Fruit fly (Drosophila melanogaster) whole organism, embryonic: ENCODE data around the gene CG10435.

Source experiments
- Asciz ChIP-seq: fragments of 200-800 bp; sonication (Bioruptor generic); optimal IDR thresholded peaks from 2 replicates; lab custom pipeline; 2017; ENCODE audit warnings: missing biosample characterization, mild to moderate bottlenecking, missing genetic modification characterization, missing genetic modification reagents
- CG10274 ChIP-seq: fragments of 200-800 bp; sonication (Bioruptor generic); optimal IDR thresholded peaks from 3 replicates; lab custom pipeline; 2017; ENCODE audit warnings: missing biosample characterization, mild to moderate bottlenecking, missing genetic modification characterization
- CG10321 ChIP-seq: fragments of 200-800 bp; sonication (Bioruptor generic); IDR thresholded peaks from 2 replicates; pipeline ENCODE4 v1.3.6; 2022; ENCODE audit warnings: missing biosample characterization, missing genetic modification characterization
- CG11085 ChIP-seq: fragments of 200-800 bp; sonication (Bioruptor generic); IDR thresholded peaks from 2 replicates; pipeline ENCODE4 v1.3.6; 2022; ENCODE audit warnings: missing biosample characterization, missing genetic modification characterization
- CG11504 ChIP-seq: fragments of 200-800 bp; sonication (Bioruptor generic); optimal IDR thresholded peaks from 3 replicates; lab custom pipeline; 2019; ENCODE audit warnings: missing biosample characterization, mild to moderate bottlenecking, missing genetic modification characterization, moderate library complexity
- CG12219 ChIP-seq: fragments of 200-800 bp; sonication (Bioruptor generic); optimal IDR thresholded peaks from 3 replicates; lab custom pipeline; 2018; ENCODE audit warnings: missing biosample characterization, mild to moderate bottlenecking, missing genetic modification characterization
- CG1233 ChIP-seq: fragments of 200-800 bp; sonication (Bioruptor generic); optimal IDR thresholded peaks from 4 replicates; lab custom pipeline; 2018; ENCODE audit warnings: missing biosample characterization, mild to moderate bottlenecking, missing genetic modification characterization
- CG12942 ChIP-seq: fragments of 200-800 bp; sonication (Bioruptor generic); optimal IDR thresholded peaks from 3 replicates; lab custom pipeline; 2016; ENCODE audit warnings: missing biosample characterization, missing genetic modification characterization
- CG15696 ChIP-seq: fragments of 200-800 bp; sonication (Bioruptor generic); optimal IDR thresholded peaks from 2 replicates; lab custom pipeline; 2019; ENCODE audit warnings: missing biosample characterization, mild to moderate bottlenecking, missing genetic modification characterization, moderate library complexity
- CG16813 ChIP-seq: fragments of 200-800 bp; sonication (Bioruptor generic); IDR thresholded peaks from 3 replicates; pipeline ENCODE4 v1.3.6; 2022; ENCODE audit warnings: missing biosample characterization, missing genetic modification characterization; ENCODE audit not compliant: partially characterized antibody
- CG16815 ChIP-seq: fragments of 200-800 bp; sonication (Bioruptor generic); optimal IDR thresholded peaks from 3 replicates; lab custom pipeline; 2017; ENCODE audit warnings: missing biosample characterization, mild to moderate bottlenecking, missing genetic modification characterization
- CG17361 ChIP-seq: fragments of 200-800 bp; sonication (Bioruptor generic); IDR thresholded peaks from 3 replicates; pipeline ENCODE4 v1.3.6; 2022; ENCODE audit warnings: missing biosample characterization, missing genetic modification characterization
- CG18262 ChIP-seq: fragments of 200-800 bp; optimal IDR thresholded peaks from 3 replicates; lab custom pipeline; 2019; ENCODE audit warnings: missing biosample characterization, mild to moderate bottlenecking, missing genetic modification characterization, moderate library complexity
- CG2202 ChIP-seq: fragments of 200-800 bp; sonication (Bioruptor generic); optimal IDR thresholded peaks from 2 replicates; lab custom pipeline; 2018; ENCODE audit warnings: missing biosample characterization, mild to moderate bottlenecking, missing genetic modification characterization
- CG2712 ChIP-seq: fragments of 200-800 bp; optimal IDR thresholded peaks from 3 replicates; lab custom pipeline; 2019; ENCODE audit warnings: missing biosample characterization, mild to moderate bottlenecking, missing genetic modification characterization, moderate library complexity
- CG30431 ChIP-seq: fragments of 200-800 bp; sonication (Bioruptor generic); optimal IDR thresholded peaks from 2 replicates; lab custom pipeline; 2017; ENCODE audit warnings: missing biosample characterization, missing genetic modification characterization
- CG31365 ChIP-seq: fragments of 200-800 bp; sonication (Bioruptor generic); optimal IDR thresholded peaks from 2 replicates; lab custom pipeline; 2018; ENCODE audit warnings: missing biosample characterization, mild to moderate bottlenecking, missing genetic modification characterization
- CG31388 ChIP-seq: fragments of 200-800 bp; sonication (Bioruptor generic); optimal IDR thresholded peaks from 2 replicates; lab custom pipeline; 2016; ENCODE audit warnings: missing biosample characterization, missing genetic modification characterization
- CG6254 ChIP-seq: fragments of 200-800 bp; sonication (Bioruptor generic); optimal IDR thresholded peaks from 3 replicates; lab custom pipeline; 2017; ENCODE audit warnings: mild to moderate bottlenecking, missing biosample characterization, missing genetic modification reagents, missing genetic modification characterization
- CG6683 ChIP-seq: fragments of 200-800 bp; sonication (Bioruptor generic); optimal IDR thresholded peaks from 2 replicates; lab custom pipeline; 2017; ENCODE audit warnings: missing biosample characterization, mild to moderate bottlenecking, missing genetic modification characterization, missing genetic modification reagents
- CG6689 ChIP-seq: fragments of 200-800 bp; sonication (Bioruptor generic); IDR thresholded peaks from 2 replicates; pipeline ENCODE4 v1.3.6; 2022; ENCODE audit warnings: missing biosample characterization, missing genetic modification characterization
- CG7839 ChIP-seq: fragments of 200-800 bp; sonication (Bioruptor generic); optimal IDR thresholded peaks from 3 replicates; lab custom pipeline; 2018; ENCODE audit warnings: missing biosample characterization, mild to moderate bottlenecking, missing genetic modification characterization, moderate library complexity
- CG8281 ChIP-seq: fragments of 200-800 bp; sonication (Bioruptor generic); optimal IDR thresholded peaks from 2 replicates; lab custom pipeline; 2018; ENCODE audit warnings: missing biosample characterization, mild to moderate bottlenecking, missing genetic modification characterization, moderate library complexity
- Chrac-16 ChIP-seq: fragments of 200-800 bp; sonication (Bioruptor generic); optimal IDR thresholded peaks from 3 replicates; lab custom pipeline; 2016; ENCODE audit warnings: missing biosample characterization, missing genetic modification characterization
- Dfd ChIP-seq, 2 experiments: fragments of >200 bp; optimal IDR thresholded peaks; 2 replicates each; lab custom pipeline; 2017; ENCODE audit warnings: missing biosample characterization in 2 of 2, missing genetic modification characterization in 2 of 2
- E2f2 ChIP-seq: fragments of 200-800 bp; sonication (Bioruptor generic); IDR thresholded peaks from 2 replicates; pipeline ENCODE4 v1.3.6; 2022; ENCODE audit warnings: missing biosample characterization, missing genetic modification characterization
- Hand ChIP-seq: fragments of 200-800 bp; sonication (Bioruptor generic); optimal IDR thresholded peaks from 2 replicates; lab custom pipeline; 2017; ENCODE audit warnings: mild to moderate bottlenecking, missing biosample characterization, missing genetic modification reagents, missing genetic modification characterization
- MTF-1 ChIP-seq: fragments of 200-800 bp; sonication (Bioruptor generic); optimal IDR thresholded peaks from 2 replicates; lab custom pipeline; 2018; ENCODE audit warnings: missing biosample characterization, mild to moderate bottlenecking, missing genetic modification characterization, borderline replicate concordance
- Nf-YB ChIP-seq: fragments of 200-800 bp; sonication (Bioruptor generic); optimal IDR thresholded peaks from 3 replicates; lab custom pipeline; 2019; ENCODE audit warnings: missing biosample characterization, mild to moderate bottlenecking, missing genetic modification characterization, moderate library complexity
- NfI ChIP-seq: fragments of 200-800 bp; sonication (Bioruptor generic); optimal IDR thresholded peaks from 3 replicates; lab custom pipeline; 2018; ENCODE audit warnings: missing biosample characterization, mild to moderate bottlenecking, missing genetic modification characterization, moderate library complexity
- Oaz ChIP-seq: fragments of 200-800 bp; sonication (Bioruptor generic); IDR thresholded peaks from 2 replicates; pipeline ENCODE4 v1.3.6; 2022; ENCODE audit warnings: missing biosample characterization, missing genetic modification characterization
- Spps ChIP-seq: fragments of 200-800 bp; sonication (Bioruptor generic); optimal IDR thresholded peaks from 2 replicates; lab custom pipeline; 2018; ENCODE audit warnings: missing biosample characterization, mild to moderate bottlenecking, missing genetic modification characterization
- Usf ChIP-seq: fragments of 200-800 bp; sonication (Bioruptor generic); optimal IDR thresholded peaks from 2 replicates; lab custom pipeline; 2017; ENCODE audit warnings: missing genotype, missing biosample characterization, missing genetic modification characterization
- Vsx1 ChIP-seq: fragments of 200-800 bp; sonication (Bioruptor generic); optimal IDR thresholded peaks from 2 replicates; lab custom pipeline; 2017; ENCODE audit warnings: missing biosample characterization, mild to moderate bottlenecking, missing genetic modification characterization, missing genetic modification reagents
- YL-1 ChIP-seq: fragments of 200-800 bp; sonication (Bioruptor generic); optimal IDR thresholded peaks from 3 replicates; lab custom pipeline; 2017; ENCODE audit warnings: missing biosample characterization, mild to moderate bottlenecking, missing genetic modification characterization
- az2 ChIP-seq: fragments of 200-800 bp; sonication (Bioruptor generic); optimal IDR thresholded peaks from 3 replicates; lab custom pipeline; 2016; ENCODE audit warnings: missing biosample characterization, missing genetic modification characterization
- bab2 ChIP-seq: fragments of 200-800 bp; sonication (Bioruptor generic); optimal IDR thresholded peaks from 2 replicates; lab custom pipeline; 2016; ENCODE audit warnings: missing biosample characterization, missing genetic modification characterization
- chm ChIP-seq: fragments of 200-800 bp; sonication (Bioruptor generic); IDR thresholded peaks from 2 replicates; pipeline ENCODE4 v1.3.6; 2022; ENCODE audit warnings: missing biosample characterization, missing genetic modification characterization
- croc ChIP-seq: fragments of 200-800 bp; sonication (Bioruptor generic); conservative IDR thresholded peaks from 3 replicates; pipeline ENCODE4 v1.3.6; 2022; ENCODE audit warnings: missing biosample characterization, missing genetic modification characterization
- dati ChIP-seq: fragments of 200-800 bp; sonication (Bioruptor generic); IDR thresholded peaks from 2 replicates; pipeline ENCODE4 v1.3.6; 2022; ENCODE audit warnings: missing biosample characterization, missing genetic modification characterization
- ewg ChIP-seq: fragments of 200-800 bp; sonication (Bioruptor generic); optimal IDR thresholded peaks from 3 replicates; lab custom pipeline; 2017; ENCODE audit warnings: mild to moderate bottlenecking, missing biosample characterization, missing genetic modification reagents, missing genetic modification characterization
- lola ChIP-seq, 3 experiments: fragments of >200 bp in 2 of 3; fragments of 200-800 bp in 1 of 3; sonication (Bioruptor generic) in 1 of 3; optimal IDR thresholded peaks; 2 replicates each; lab custom pipeline; 2017 to 2019; ENCODE audit warnings: missing biosample characterization in 3 of 3, missing genetic modification characterization in 3 of 3, mild to moderate bottlenecking in 1 of 3, moderate library complexity in 1 of 3
- lov ChIP-seq, 2 experiments: fragments of 200-800 bp in 1 of 2; fragments of >200 bp in 1 of 2; sonication (Bioruptor generic) in 1 of 2; IDR thresholded peaks in 1 of 2; optimal IDR thresholded peaks in 1 of 2; 2 replicates in 1 of 2; 3 replicates in 1 of 2; pipeline versions ENCODE4 v1.3.6 to Lab custom; 2017 to 2022; ENCODE audit warnings: missing biosample characterization in 1 of 2, missing genetic modification characterization in 1 of 2
- nerfin-1 ChIP-seq: fragments of 200-800 bp; sonication (Bioruptor generic); optimal IDR thresholded peaks from 3 replicates; lab custom pipeline; 2019; ENCODE audit warnings: missing biosample characterization, mild to moderate bottlenecking, missing genetic modification characterization, moderate library complexity
- pho ChIP-seq: fragments of 200-800 bp; sonication (Bioruptor generic); optimal IDR thresholded peaks from 2 replicates; lab custom pipeline; 2016; ENCODE audit warnings: missing biosample characterization, missing genetic modification characterization
- phol ChIP-seq: fragments of 200-800 bp; sonication (Bioruptor generic); optimal IDR thresholded peaks from 3 replicates; lab custom pipeline; 2018; ENCODE audit warnings: missing biosample characterization, mild to moderate bottlenecking, missing genetic modification characterization, moderate library complexity
- psq ChIP-seq: fragments of 200-800 bp; sonication (Bioruptor generic); optimal IDR thresholded peaks from 2 replicates; lab custom pipeline; 2017; ENCODE audit warnings: missing biosample characterization, missing genetic modification characterization
- twi ChIP-seq: fragments of 200-800 bp; optimal IDR thresholded peaks from 2 replicates; lab custom pipeline; 2019; ENCODE audit warnings: missing biosample characterization, mild to moderate bottlenecking, missing genetic modification characterization, moderate library complexity

Gene CG10435

DNA sequence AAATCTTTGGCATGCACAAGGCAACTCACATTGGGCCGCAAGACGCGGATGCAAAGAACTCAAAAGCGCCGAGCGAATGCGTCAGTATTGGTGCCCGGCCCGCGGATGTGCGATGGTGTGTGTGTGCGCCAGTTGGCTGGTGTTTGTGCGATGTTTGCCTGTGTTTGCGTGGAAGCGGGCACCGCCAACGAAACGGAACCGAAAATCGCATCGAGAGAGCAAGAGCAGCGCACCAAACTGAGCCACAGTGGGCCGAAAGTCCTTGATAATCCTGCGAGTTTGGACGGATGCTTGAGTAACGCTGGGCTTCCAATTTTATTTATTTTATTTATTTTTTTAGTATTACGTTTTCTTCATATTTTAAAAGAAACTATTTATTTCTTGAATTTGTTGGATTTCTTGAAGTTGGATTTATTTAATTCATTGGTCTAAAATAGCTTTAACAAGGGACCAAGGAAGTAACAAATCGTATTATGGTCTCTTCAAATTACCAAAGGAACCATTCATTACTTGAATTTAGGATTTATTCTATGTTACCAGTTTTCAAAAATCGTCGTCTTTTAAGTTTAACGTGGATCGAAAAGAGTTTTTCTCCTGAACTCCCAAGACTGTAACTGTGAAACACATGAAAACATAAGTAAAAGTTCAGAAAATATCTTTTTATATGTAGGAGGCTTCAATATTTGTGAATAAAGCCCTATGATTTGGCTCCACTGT, 50.1 kb downstream of the CG10435 start (continued):
- TF ChIP-seq Usf (GFP tag; lab: Kevin White, UChicago) (peak; percentile 62), CG2202 (no peak), pho (no peak), Dfd (GFP tag; optimal IDR thresholded peaks at IDR 0.05; lab: Kevin White, UChicago) (no peak), CG12219 (no peak), E2f2 (no peak), Spps (tag; lab: Kevin White, UChicago) (peak; percentile 34), MTF-1 (GFP tag; lab: Kevin White, UChicago) (no peak), CG15696 (tag; lab: Kevin White, UChicago) (peak; percentile 69), CG7839 (tag; lab: Kevin White, UChicago) (peak; percentile 61), CG17361 (GFP tag; lab: Robert Waterston, UW) (peak; percentile 93), chm (no peak), CG31388 (GFP tag; lab: Kevin White, UChicago) (no peak), CG6683 (no peak), CG10321 (GFP tag; lab: Robert Waterston, UW) (no peak), CG6689 (GFP tag; lab: Robert Waterston, UW) (peak; percentile 40), bab2 (GFP tag; lab: Kevin White, UChicago) (no peak), ewg (peak; percentile 9), Nf-YB (GFP tag; lab: Kevin White, UChicago) (peak; percentile 93), phol (tag; lab: Kevin White, UChicago) (peak; percentile 82), dati (no peak), CG12942 (no peak), YL-1 (GFP tag; lab: Kevin White, UChicago) (peak; percentile 7), Chrac-16 (GFP tag; lab: Kevin White, UChicago) (peak; percentile 19), CG18262 (tag; lab: Kevin White, UChicago) (peak; percentile 92), CG16815 (GFP tag; lab: Kevin White, UChicago) (peak; percentile 71), psq (GFP tag; lab: Kevin White, UChicago) (no peak), twi (tag; lab: Kevin White, UChicago) (peak; percentile 31), nerfin-1 (tag; lab: Kevin White, UChicago) (no peak), az2 (GFP tag; lab: Kevin White, UChicago) (peak; percentile 67), Asciz (GFP tag; lab: Kevin White, UChicago) (peak; percentile 55), CG8281 (tag; lab: Kevin White, UChicago) (no peak), CG31365 (tag; lab: Kevin White, UChicago) (no peak), lola (GFP tag; optimal IDR thresholded peaks at IDR 0.05; lab: Kevin White, UChicago) (peak in 1 of 3 experiments; percentile 87), CG16813 (GFP tag; lab: Robert Waterston, UW) (no peak), NfI (GFP tag; lab: Kevin White, UChicago) (no peak), CG1233 (peak; percentile 52), CG30431 (GFP tag; lab: Kevin White, UChicago) (peak; percentile 51), Vsx1 (GFP tag; lab: Kevin White, UChicago) (no peak), Oaz (GFP tag; lab: Robert Waterston, UW) (no peak), CG11085 (GFP tag; lab: Robert Waterston, UW) (no peak), lov (optimal IDR thresholded peaks at IDR 0.05; lab: Kevin White, UChicago) (no peak), lov (GFP tag; IDR thresholded peaks at IDR 0.05; lab: Robert Waterston, UW) (0 out of 3 replicates have a peak, but pooled peaks have one; percentile 5), Hand (GFP tag; lab: Kevin White, UChicago) (no peak), CG11504 (tag; lab: Kevin White, UChicago) (peak; percentile 63), CG2712 (tag; lab: Kevin White, UChicago) (peak; percentile 76), CG10274 (GFP tag; lab: Kevin White, UChicago) (no peak), CG6254 (GFP tag; lab: Kevin White, UChicago) (peak; percentile 44), croc (GFP tag; lab: Robert Waterston, UW) (peak; percentile 61; the same call in 2 of the 3 replicates)
